Worm (Caenorhabditis elegans): ENCODE data around the gene cox-6C.

Gene cox-6C

DNA sequence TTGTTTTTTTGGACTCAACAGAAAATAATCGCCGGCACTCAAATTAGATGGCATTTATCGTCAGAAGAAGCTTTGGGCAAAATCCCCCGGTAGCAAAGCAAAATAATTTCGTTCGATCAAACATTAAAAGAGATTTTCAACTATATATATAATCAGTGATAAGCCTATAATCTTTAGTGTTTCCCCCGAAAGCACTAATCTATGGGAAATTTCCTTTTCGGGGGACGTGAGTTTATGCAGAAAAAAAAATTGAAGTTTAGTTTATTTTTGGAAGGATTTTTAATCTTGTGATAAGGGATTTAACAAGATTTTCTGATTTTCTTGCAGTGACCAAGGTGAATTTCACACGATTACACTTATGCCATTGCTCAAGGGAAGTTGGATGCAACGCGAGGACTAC lies 7.4 kb downstream of the cox-6C start:
- no peak for TF ChIP-seq Y22D7AL.16 (tag; optimal IDR thresholded peaks at IDR 0.05)
- TF ChIP-seq tbx-2 (tag; optimal IDR thresholded peaks at IDR 0.05), result no peak
- TF ChIP-seq fax-1 (tag; optimal IDR thresholded peaks at IDR 0.05), result no peak
- TF ChIP-seq ceh-14 (tag; optimal IDR thresholded peaks at IDR 0.05), result no peak
- no peak for TF ChIP-seq sox-4 (tag; optimal IDR thresholded peaks at IDR 0.05)
- TF ChIP-seq ceh-2 (tag; optimal IDR thresholded peaks at IDR 0.05), result no peak
- TF ChIP-seq npax-4 (tag; optimal IDR thresholded peaks at IDR 0.05), result no peak
- no peak for TF ChIP-seq ceh-22 (tag; optimal IDR thresholded peaks at IDR 0.05)
- no peak for TF ChIP-seq ceh-19 (GFP tag; optimal IDR thresholded peaks at IDR 0.05)
- TF ChIP-seq tbx-7 (tag; optimal IDR thresholded peaks at IDR 0.05), result no peak
- no peak for TF ChIP-seq F13H6.1 (tag; optimal IDR thresholded peaks at IDR 0.05)
- no peak for TF ChIP-seq C08G9.2 (tag; optimal IDR thresholded peaks at IDR 0.05)
- no peak for TF ChIP-seq rnt-1 (tag; optimal IDR thresholded peaks at IDR 0.05)
- no peak for TF ChIP-seq ttx-3 (tag; optimal IDR thresholded peaks at IDR 0.05)
- TF ChIP-seq pros-1 (tag; optimal IDR thresholded peaks at IDR 0.05), result no peak
- TF ChIP-seq sox-2 (GFP tag; IDR thresholded peaks at IDR 0.05), result no peak
- no peak for TF ChIP-seq che-1 (tag; optimal IDR thresholded peaks at IDR 0.05)
- TF ChIP-seq unc-3 (GFP tag; conservative IDR thresholded peaks at IDR 0.05), result no peak
- no peak for TF ChIP-seq unc-3 (tag; optimal IDR thresholded peaks at IDR 0.05)

DNA sequence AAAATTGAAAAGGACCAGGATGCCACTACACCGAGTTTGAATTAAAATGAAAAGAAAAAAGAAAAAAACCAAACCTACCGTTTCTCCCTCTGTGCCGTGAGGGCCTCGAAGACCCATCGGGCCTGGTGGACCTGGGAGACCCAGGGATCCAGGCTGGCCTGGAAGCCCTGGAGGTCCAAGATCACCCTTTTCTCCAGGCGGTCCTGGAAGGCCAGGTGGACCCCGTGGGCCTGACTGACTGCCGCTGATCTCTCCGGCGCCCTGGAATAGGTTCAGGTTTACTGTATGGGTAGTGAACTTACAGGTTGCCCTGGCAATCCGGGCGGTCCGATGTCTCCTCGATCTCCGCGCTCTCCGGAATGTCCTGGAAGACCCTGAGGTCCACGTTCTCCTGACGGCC lies 13.1 kb downstream of the cox-6C start:
- TF ChIP-seq mec-3 (tag; optimal IDR thresholded peaks at IDR 0.05; ENCODE audit: borderline replicate concordance), result peak; percentile 37
- TF ChIP-seq ets-4 (tag; optimal IDR thresholded peaks at IDR 0.05), result no peak

DNA sequence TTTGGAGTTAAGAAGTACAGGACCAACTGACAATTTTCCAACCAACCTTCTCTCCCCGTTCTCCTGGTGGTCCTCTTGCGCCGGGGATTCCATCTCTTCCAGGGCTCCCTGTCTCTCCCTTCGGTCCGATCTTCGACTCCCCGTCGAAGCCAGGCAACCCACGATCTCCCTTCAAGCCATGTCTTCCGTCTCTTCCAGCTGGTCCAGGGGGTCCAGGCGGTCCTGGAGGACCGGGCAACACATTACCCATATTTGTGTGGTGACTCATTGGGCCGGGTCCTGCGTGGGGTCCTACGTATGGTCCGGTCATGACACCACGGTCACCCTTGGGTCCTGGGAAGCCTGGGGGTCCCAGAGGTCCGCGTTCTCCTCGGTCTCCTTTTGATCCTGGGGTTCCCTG lies 14.5 kb downstream of the cox-6C start:
- TF ChIP-seq lim-6 (tag; optimal IDR thresholded peaks at IDR 0.05) (no peak), C38D4.7 (GFP tag; optimal IDR thresholded peaks at IDR 0.05) (no peak), nhr-232 (tag; optimal IDR thresholded peaks at IDR 0.05) (no peak), zip-5 (tag; optimal IDR thresholded peaks at IDR 0.05) (no peak), C08G9.2 (tag; optimal IDR thresholded peaks at IDR 0.05) (peak; percentile 35)

DNA sequence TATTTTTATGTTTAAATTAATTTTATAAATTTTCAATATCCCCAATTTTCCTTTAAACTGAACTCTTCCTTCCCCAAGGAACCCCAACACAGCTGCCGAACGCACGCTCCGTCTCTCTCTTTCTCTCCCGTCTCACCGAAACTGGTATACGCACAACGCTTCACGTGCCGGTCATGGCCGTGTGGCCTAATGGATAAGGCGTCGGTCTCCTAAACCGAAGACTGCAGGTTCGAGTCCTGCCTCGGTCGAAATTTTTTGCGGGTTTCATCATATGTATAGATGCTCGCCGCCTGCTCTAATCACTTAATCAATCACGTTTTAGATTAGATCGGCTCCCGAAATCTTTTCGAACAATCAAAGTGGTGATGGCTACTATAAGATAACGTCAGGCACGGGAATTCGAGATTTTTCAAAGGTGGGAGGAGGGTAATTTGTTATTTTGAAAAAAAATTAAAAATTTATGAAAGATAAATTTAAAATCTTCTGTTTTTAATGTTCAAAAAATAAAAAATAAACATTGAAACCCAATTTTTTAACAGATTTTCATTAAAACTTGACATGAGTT lies 17.4 kb downstream of the cox-6C start:
- TF ChIP-seq ceh-31 (tag; optimal IDR thresholded peaks at IDR 0.05) (peak; percentile 80), unc-42 (tag; optimal IDR thresholded peaks at IDR 0.05) (peak; percentile 42), lim-6 (tag; optimal IDR thresholded peaks at IDR 0.05) (no peak), ets-4 (tag; optimal IDR thresholded peaks at IDR 0.05) (no peak), odd-2 (tag; optimal IDR thresholded peaks at IDR 0.05) (peak; percentile 68), ref-2 (tag; optimal IDR thresholded peaks at IDR 0.05) (peak; percentile 89), tbx-7 (tag; optimal IDR thresholded peaks at IDR 0.05) (peak; percentile 40), pax-1 (tag; optimal IDR thresholded peaks at IDR 0.05) (no peak), lin-11 (tag; optimal IDR thresholded peaks at IDR 0.05) (peak; percentile 90), hlh-15 (tag; optimal IDR thresholded peaks at IDR 0.05) (peak; percentile 84), pros-1 (tag; optimal IDR thresholded peaks at IDR 0.05) (peak; percentile 7), K02D7.2 (tag; optimal IDR thresholded peaks at IDR 0.05) (peak; percentile 87), pha-2 (tag; optimal IDR thresholded peaks at IDR 0.05) (peak; percentile 93), K09A11.1 (tag; optimal IDR thresholded peaks at IDR 0.05; ENCODE audit: insufficient read depth) (peak; percentile 82), zip-5 (tag; optimal IDR thresholded peaks at IDR 0.05) (peak; percentile 75), nhr-11 (tag; optimal IDR thresholded peaks at IDR 0.05) (no peak), ceh-6 (GFP tag; optimal IDR thresholded peaks at IDR 0.05) (peak; percentile 94), C08G9.2 (tag; optimal IDR thresholded peaks at IDR 0.05) (peak; percentile 81), gmeb-2 (tag; optimal IDR thresholded peaks at IDR 0.05) (peak; percentile 91), pat-9 (tag; optimal IDR thresholded peaks at IDR 0.05) (peak; percentile 95), dve-1 (tag; optimal IDR thresholded peaks at IDR 0.05) (peak; percentile 71), ceh-24 (tag; optimal IDR thresholded peaks at IDR 0.05) (peak; percentile 74), ceh-30 (tag; optimal IDR thresholded peaks at IDR 0.05) (no peak), unc-3 (GFP tag; conservative IDR thresholded peaks at IDR 0.05) (peak; percentile 83), unc-3 (tag; optimal IDR thresholded peaks at IDR 0.05) (peak; percentile 92), hlh-30 (tag; optimal IDR thresholded peaks at IDR 0.05; ENCODE audit: insufficient read depth) (peak; percentile 90), dmd-4 (tag; optimal IDR thresholded peaks at IDR 0.05; ENCODE audit: borderline replicate concordance) (peak; percentile 85), F13H6.1 (tag; optimal IDR thresholded peaks at IDR 0.05) (peak; percentile 75), elt-2 (tag; optimal IDR thresholded peaks at IDR 0.05) (peak; percentile 96), hlh-8 (tag; optimal IDR thresholded peaks at IDR 0.05) (peak; percentile 53), ztf-16 (tag; optimal IDR thresholded peaks at IDR 0.05) (peak; percentile 90)
